Worm (Caenorhabditis elegans): ENCODE results near the gene gcy-19.
"Not testable (repeated sequence)": the region's sequence is repeated elsewhere in the genome, so short reads cannot be mapped to it uniquely, and the experiment has no call there.

gcy-19 gene

ce11 chrII:3202519-3202918, 56.6 kb downstream of the gcy-19 start, which contains the start of gene sri-53:
sri-53 (minus strand) TSS chrII:3202619.
- TF ChIP-seq ceh-8 (GFP tag; optimal IDR thresholded peaks at IDR 0.05) (no peak), sox-4 (tag; optimal IDR thresholded peaks at IDR 0.05) (no peak), ceh-82 (tag; optimal IDR thresholded peaks at IDR 0.05) (no peak), lin-39 (tag; optimal IDR thresholded peaks at IDR 0.05) (no peak), ces-1 (GFP tag; optimal IDR thresholded peaks at IDR 0.05) (no peak)

- not testable (repeated sequence) for TF ChIP-seq grh-1 (GFP tag; IDR thresholded peaks at IDR 0.05); vab-15 (tag; optimal IDR thresholded peaks at IDR 0.05); nhr-237 (tag; optimal IDR thresholded peaks at IDR 0.05)
These were observed 57.9 kb downstream of the gcy-19 start, which contains the start of gene sri-48 for ce11 chrII:3201242-3201641. sri-48 (minus strand) TSS chrII:3201342.
